Worm (Caenorhabditis elegans) whole organism, late embryonic: ENCODE results near the gene srg-30.

Source experiments
- T23F11.4 ChIP-seq: fragments of 200-800 bp; sonication (Bioruptor generic); optimal IDR thresholded peaks from 2 replicates; lab custom pipeline; 2018; ENCODE audit warnings: mild to moderate bottlenecking, missing genetic modification characterization, missing compliant biosample characterization
- Y22D7AL.16 ChIP-seq: sonication (generic microtip); optimal IDR thresholded peaks from 2 replicates; lab custom pipeline; 2016; ENCODE audit warnings: missing genetic modification characterization, missing compliant biosample characterization
- ceh-48 ChIP-seq: sonication (generic microtip); optimal IDR thresholded peaks from 2 replicates; lab custom pipeline; 2016; ENCODE audit warnings: missing genetic modification characterization, inconsistent platforms, missing compliant biosample characterization
- elt-2 ChIP-seq: sonication (generic microtip); optimal IDR thresholded peaks from 2 replicates; lab custom pipeline; 2016; ENCODE audit warnings: missing genetic modification reagents, missing genetic modification characterization, missing compliant biosample characterization
- nhr-11 ChIP-seq: fragments of 150-350 bp; optimal IDR thresholded peaks from 2 replicates; lab custom pipeline; 2014; ENCODE audit warnings: missing biosample characterization, missing genetic modification characterization
- pha-4 ChIP-seq: fragments of 150-350 bp; optimal IDR thresholded peaks from 2 replicates; lab custom pipeline; 2018; ENCODE audit warnings: missing biosample characterization, missing genetic modification reagents, missing genetic modification characterization
- pros-1 ChIP-seq: fragments of 150-350 bp; optimal IDR thresholded peaks from 2 replicates; lab custom pipeline; 2014; ENCODE audit warnings: missing biosample characterization, missing genetic modification reagents, missing genetic modification characterization
- unc-55 ChIP-seq: sonication (generic microtip); optimal IDR thresholded peaks from 2 replicates; lab custom pipeline; 2017; ENCODE audit warnings: missing biosample characterization, missing genetic modification reagents, missing genetic modification characterization

DNA sequence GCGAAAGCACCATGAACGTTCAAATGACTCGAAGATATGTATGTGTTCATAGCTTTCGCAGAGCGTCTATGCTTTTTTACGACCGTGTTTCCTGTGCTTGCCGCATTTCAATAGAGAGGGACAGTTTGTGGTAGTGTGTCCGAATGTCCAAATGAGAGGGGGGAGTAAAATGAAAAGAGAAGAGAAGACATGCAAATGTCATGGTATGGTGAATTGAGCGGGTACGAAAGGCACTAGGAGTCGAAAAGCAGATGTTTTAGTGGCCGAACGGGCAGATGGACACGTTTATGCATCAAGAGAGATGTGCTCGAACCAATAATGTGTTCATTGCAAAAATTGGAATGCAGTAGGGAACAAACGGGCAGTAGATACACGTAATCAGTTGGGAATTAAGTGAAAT, 32.6 kb downstream of the srg-30 start:
- TF ChIP-seq pha-4 (tag; lab: Kevin White, UChicago) = no peak
- TF ChIP-seq nhr-11 = no peak
- TF ChIP-seq T23F11.4 = no peak
- TF ChIP-seq pros-1 (tag; lab: Kevin White, UChicago) = no peak
- no peak for TF ChIP-seq elt-2
- TF ChIP-seq ceh-48 (tag; lab: Kevin White, UChicago) = no peak
- TF ChIP-seq Y22D7AL.16 (tag; lab: Kevin White, UChicago) = no peak
- TF ChIP-seq unc-55 (GFP tag; lab: Kevin White, UChicago) = no peak
